Worm (Caenorhabditis elegans) whole organism, L4 larva: ENCODE measurements around the gene ZK84.1.

Experiments
- F26F4.8 ChIP-seq: fragments of 200-800 bp; sonication (Bioruptor generic); conservative IDR thresholded peaks from 2 replicates; pipeline ENCODE4 v1.3.6; 2022; ENCODE audit warnings: missing genetic modification characterization, missing compliant biosample characterization
- F44E2.7 ChIP-seq: fragments of 200-800 bp; sonication (Bioruptor generic); IDR thresholded peaks from 2 replicates; pipeline ENCODE4 v2.1.2; 2022; ENCODE audit warnings: missing genetic modification characterization, missing compliant biosample characterization
- R02D3.7 ChIP-seq: fragments of 150-350 bp; sonication (generic microtip); optimal IDR thresholded peaks from 3 replicates; lab custom pipeline; 2014; ENCODE audit warnings: missing biosample characterization, missing genetic modification characterization
- T20F7.1 ChIP-seq: fragments of 200-800 bp; sonication (Bioruptor generic); optimal IDR thresholded peaks from 2 replicates; lab custom pipeline; 2018; ENCODE audit warnings: mild to moderate bottlenecking, missing genetic modification characterization, missing compliant biosample characterization
- Y48G9A.11 ChIP-seq: fragments of 200-800 bp; sonication (Bioruptor generic); IDR thresholded peaks from 2 replicates; pipeline ENCODE4 v1.3.6; 2022; ENCODE audit warnings: missing genetic modification reagents, missing genetic modification characterization, missing compliant biosample characterization
- ZK337.2 ChIP-seq: fragments of 200-800 bp; sonication (Bioruptor generic); IDR thresholded peaks from 2 replicates; pipeline ENCODE4 v1.3.6; 2022; ENCODE audit warnings: missing genetic modification reagents, missing genetic modification characterization, missing compliant biosample characterization
- aha-1 ChIP-seq: fragments of 150-350 bp; peaks from one replicate; lab custom pipeline; 2014; ENCODE audit warnings: missing biosample characterization, missing genetic modification characterization
- aly-2 ChIP-seq: sonication (generic microtip); optimal IDR thresholded peaks from 2 replicates; lab custom pipeline; 2018; ENCODE audit warnings: missing biosample characterization, missing genetic modification characterization
- ama-1 ChIP-seq: fragments of 150-350 bp; optimal IDR thresholded peaks from 2 replicates; lab custom pipeline; 2014; ENCODE audit warnings: inconsistent platforms, mixed read lengths
- ceh-32 ChIP-seq: sonication (generic microtip); optimal IDR thresholded peaks from 2 replicates; lab custom pipeline; 2016; ENCODE audit warnings: mild to moderate bottlenecking, missing genetic modification characterization, missing compliant biosample characterization; ENCODE audit not compliant: poor library complexity
- ceh-82 ChIP-seq: sonication (generic microtip); optimal IDR thresholded peaks from 2 replicates; lab custom pipeline; 2017; ENCODE audit warnings: missing biosample characterization, missing genetic modification characterization
- ces-1 ChIP-seq: fragments of 150-350 bp; sonication (generic microtip); optimal IDR thresholded peaks from 4 replicates; lab custom pipeline; 2014; ENCODE audit warnings: missing biosample characterization, missing genetic modification reagents, missing genetic modification characterization
- cey-2 ChIP-seq: sonication (generic microtip); optimal IDR thresholded peaks from 3 replicates; lab custom pipeline; 2017; ENCODE audit warnings: missing genetic modification characterization, mild to moderate bottlenecking, missing compliant biosample characterization, antibody characterized with exemption, borderline replicate concordance; ENCODE audit not compliant: insufficient read depth
- dmd-6 ChIP-seq: fragments of 200-800 bp; sonication (Bioruptor generic); IDR thresholded peaks from 2 replicates; pipeline ENCODE4 v1.3.6; 2022; ENCODE audit warnings: missing genetic modification reagents, missing genetic modification characterization, missing compliant biosample characterization
- dpl-1 ChIP-seq: fragments of 150-350 bp; optimal IDR thresholded peaks from 2 replicates; lab custom pipeline; 2014; ENCODE audit warnings: missing biosample characterization, missing genetic modification reagents, missing genetic modification characterization
- duxl-1 ChIP-seq: sonication (generic microtip); optimal IDR thresholded peaks from 2 replicates; lab custom pipeline; 2016; ENCODE audit warnings: mild to moderate bottlenecking, missing genetic modification characterization, moderate library complexity, missing compliant biosample characterization; ENCODE audit not compliant: poor library complexity
- dve-1 ChIP-seq: sonication (generic microtip); optimal IDR thresholded peaks from 2 replicates; lab custom pipeline; 2017; ENCODE audit warnings: antibody characterized with exemption, mild to moderate bottlenecking, missing genetic modification characterization, missing compliant biosample characterization; ENCODE audit not compliant: insufficient read depth
- egl-27 ChIP-seq: sonication (generic microtip); optimal IDR thresholded peaks from 3 replicates; lab custom pipeline; 2017; ENCODE audit warnings: missing biosample characterization, missing genetic modification reagents, missing genetic modification characterization
- fkh-10 ChIP-seq: fragments of 150-350 bp; optimal IDR thresholded peaks from 2 replicates; lab custom pipeline; 2014; ENCODE audit warnings: missing biosample characterization, missing genetic modification reagents, missing genetic modification characterization
- hif-1 ChIP-seq, 2 experiments: sonication (generic microtip); optimal IDR thresholded peaks; 2 replicates each; lab custom pipeline; 2016 to 2017; ENCODE audit warnings: missing compliant biosample characterization in 2 of 2, missing genetic modification characterization in 2 of 2, missing genetic modification reagents in 2 of 2, missing genotype in 2 of 2, mild to moderate bottlenecking in 1 of 2
- hmg-1.1 ChIP-seq: fragments of 200-800 bp; sonication (Bioruptor generic); IDR thresholded peaks from 2 replicates; pipeline ENCODE4 v1.3.6; 2022; ENCODE audit warnings: missing genetic modification reagents, missing genetic modification characterization, missing compliant biosample characterization
- lin-1 ChIP-seq: fragments of 200-800 bp; sonication (Bioruptor generic); IDR thresholded peaks from 2 replicates; pipeline ENCODE4 v1.3.6; 2022; ENCODE audit warnings: missing genetic modification reagents, missing genetic modification characterization, missing compliant biosample characterization
- lin-13 ChIP-seq: fragments of 150-350 bp; optimal IDR thresholded peaks from 2 replicates; lab custom pipeline; 2014; ENCODE audit warnings: missing biosample characterization, missing genetic modification reagents, missing genetic modification characterization
- lin-15B ChIP-seq: fragments of 150-350 bp; sonication (generic microtip); optimal IDR thresholded peaks from 3 replicates; lab custom pipeline; 2014; ENCODE audit warnings: missing biosample characterization, missing genetic modification characterization
- lin-39 ChIP-seq: fragments of 150-350 bp; optimal IDR thresholded peaks from 2 replicates; lab custom pipeline; 2014; ENCODE audit warnings: missing biosample characterization, missing genetic modification reagents, missing genetic modification characterization
- mes-2 ChIP-seq: sonication (generic microtip); optimal IDR thresholded peaks from 2 replicates; lab custom pipeline; 2016; ENCODE audit warnings: missing genotype, mild to moderate bottlenecking, missing genetic modification characterization, missing compliant biosample characterization; ENCODE audit not compliant: poor library complexity, severe bottlenecking
- mxl-3 ChIP-seq: fragments of 200-800 bp; sonication (Bioruptor generic); optimal IDR thresholded peaks from 2 replicates; lab custom pipeline; 2018; ENCODE audit warnings: mild to moderate bottlenecking, missing genetic modification characterization, missing compliant biosample characterization
- nhr-10 ChIP-seq: fragments of 150-350 bp; optimal IDR thresholded peaks from 2 replicates; lab custom pipeline; 2014; ENCODE audit warnings: missing biosample characterization, missing genetic modification characterization
- nhr-111 ChIP-seq: fragments of 200-800 bp; sonication (Bioruptor generic); optimal IDR thresholded peaks from 2 replicates; lab custom pipeline; 2018; ENCODE audit warnings: mild to moderate bottlenecking, missing genetic modification characterization, missing compliant biosample characterization
- nhr-28 ChIP-seq: fragments of 150-350 bp; optimal IDR thresholded peaks from 2 replicates; lab custom pipeline; 2014; ENCODE audit warnings: missing biosample characterization, missing genetic modification characterization
- nhr-41 ChIP-seq: fragments of 200-800 bp; sonication (Bioruptor generic); IDR thresholded peaks from 2 replicates; pipeline ENCODE4 v1.3.6; 2022; ENCODE audit warnings: missing genetic modification reagents, missing genetic modification characterization, missing compliant biosample characterization
- nhr-42 ChIP-seq: fragments of 200-800 bp; sonication (Bioruptor generic); IDR thresholded peaks from 2 replicates; pipeline ENCODE4 v1.3.6; 2022; ENCODE audit warnings: missing genetic modification characterization, missing compliant biosample characterization
- pha-4 ChIP-seq, 2 experiments: fragments of 150-350 bp in 1 of 2; fragments of 200-800 bp in 1 of 2; sonication (Bioruptor generic) in 1 of 2; IDR thresholded peaks in 1 of 2; optimal IDR thresholded peaks in 1 of 2; 2 replicates each; pipeline versions ENCODE4 v1.3.6 to Lab custom; 2014 to 2022; ENCODE audit warnings: missing genetic modification characterization in 2 of 2, missing genetic modification reagents in 2 of 2, missing biosample characterization in 1 of 2, missing compliant biosample characterization in 1 of 2
- php-3 ChIP-seq: fragments of 200-800 bp; sonication (Bioruptor generic); IDR thresholded peaks from 2 replicates; pipeline ENCODE4 v1.3.6; 2022; ENCODE audit warnings: missing genetic modification reagents, missing genetic modification characterization, missing compliant biosample characterization
- rbr-2 ChIP-seq: sonication (generic microtip); optimal IDR thresholded peaks from 2 replicates; lab custom pipeline; 2016; ENCODE audit warnings: missing genotype, missing genetic modification characterization, missing compliant biosample characterization
- set-16 ChIP-seq: fragments of 200-800 bp; sonication (Bioruptor generic); IDR thresholded peaks from 2 replicates; pipeline ENCODE4 v1.3.6; 2022; ENCODE audit warnings: missing genetic modification reagents, missing genetic modification characterization, missing compliant biosample characterization
- snpc-4 ChIP-seq: fragments of 150-350 bp; optimal IDR thresholded peaks from 2 replicates; lab custom pipeline; 2014; ENCODE audit warnings: missing biosample characterization, missing genetic modification characterization
- tag-97 ChIP-seq: fragments of 200-800 bp; sonication (Bioruptor generic); IDR thresholded peaks from 2 replicates; pipeline ENCODE4 v1.3.6; 2022; ENCODE audit warnings: missing genetic modification characterization, missing compliant biosample characterization
- tra-1 ChIP-seq: fragments of 200-800 bp; sonication (Bioruptor generic); IDR thresholded peaks from 2 replicates; pipeline ENCODE4 v1.3.6; 2022; ENCODE audit warnings: missing genetic modification reagents, missing genetic modification characterization, missing compliant biosample characterization
- unc-130 ChIP-seq: sonication (generic microtip); optimal IDR thresholded peaks from 2 replicates; lab custom pipeline; 2016; ENCODE audit warnings: missing genetic modification reagents, missing genetic modification characterization, missing compliant biosample characterization
- unc-39 ChIP-seq: sonication (generic microtip); optimal IDR thresholded peaks from 2 replicates; lab custom pipeline; 2017; ENCODE audit warnings: missing biosample characterization, missing genetic modification characterization
- unc-62 ChIP-seq, 3 experiments: fragments of 150-350 bp in 1 of 3; sonication (generic microtip); optimal IDR thresholded peaks in 2 of 3; peaks in 1 of 3; 1 replicate in 1 of 3; 2 replicates in 2 of 3; lab custom pipeline; 2014 to 2017; ENCODE audit warnings: missing biosample characterization in 3 of 3, missing genetic modification characterization in 3 of 3, missing genetic modification reagents in 3 of 3, missing genotype in 1 of 3
- vab-7 ChIP-seq: fragments of 200-800 bp; sonication (Bioruptor generic); IDR thresholded peaks from 2 replicates; pipeline ENCODE4 v1.3.6; 2022; ENCODE audit warnings: missing genetic modification reagents, missing genetic modification characterization, missing compliant biosample characterization
- zfp-3 ChIP-seq: fragments of 200-800 bp; sonication (Bioruptor generic); conservative IDR thresholded peaks from 2 replicates; pipeline ENCODE4 v1.3.6; 2022; ENCODE audit warnings: missing genetic modification reagents, missing genetic modification characterization, missing compliant biosample characterization
- zip-11 ChIP-seq: fragments of 200-800 bp; sonication (Bioruptor generic); IDR thresholded peaks from 2 replicates; pipeline ENCODE4 v1.3.6; 2022; ENCODE audit warnings: missing genetic modification characterization, missing compliant biosample characterization
- ztf-11 ChIP-seq: fragments of 150-350 bp; optimal IDR thresholded peaks from 2 replicates; lab custom pipeline; 2014; ENCODE audit warnings: missing biosample characterization, missing genetic modification characterization

The ZK84.1 gene

ce11 chrII:6046023-6046631 lies 25.7 kb downstream of the ZK84.1 start (continued):
- TF ChIP-seq aly-2 (tag; lab: Kevin White, UChicago) (no peak), fkh-10 (GFP tag; lab: Kevin White, UChicago) (no peak)

ce11 chrII:6047639-6048159 lies 27.2 kb downstream of the ZK84.1 start, which contains the start of the genes R12C12.6 and ran-5:
TSS of gene R12C12.6 (minus strand) at chrII:6047867.
TSS of gene ran-5 (plus strand) at chrII:6048109.
- TF ChIP-seq snpc-4 (tag; lab: Kevin White, UChicago) (no peak), ZK337.2 (GFP tag; lab: Robert Waterston, UW) (0 out of 2 replicates have a peak, but pooled peaks have one; percentile 53), nhr-28 (tag; lab: Kevin White, UChicago) (peak; percentile 62), unc-62 (GFP tag; optimal IDR thresholded peaks at IDR 0.05 in 1 of 2; lab: Kevin White, UChicago) (peak in 1 of 2 experiments; percentile 42), unc-62 (tag; optimal IDR thresholded peaks at IDR 0.05; lab: Kevin White, UChicago) (no peak), aly-2 (tag; lab: Kevin White, UChicago) (no peak), ama-1 (lab: Kevin White, UChicago) (no peak), dpl-1 (peak; percentile 83), ceh-82 (tag; lab: Kevin White, UChicago) (no peak), nhr-42 (GFP tag; lab: Robert Waterston, UW) (peak; percentile 71; the same call in 1 of the 2 replicates), cey-2 (no peak), zip-11 (GFP tag; lab: Robert Waterston, UW) (no peak), php-3 (GFP tag; lab: Robert Waterston, UW) (no peak), tag-97 (GFP tag; lab: Robert Waterston, UW) (no peak), lin-39 (no peak), zfp-3 (GFP tag; lab: Robert Waterston, UW) (no peak), lin-15B (tag; lab: Kevin White, UChicago) (no peak), set-16 (GFP tag; lab: Robert Waterston, UW) (no peak), nhr-41 (GFP tag; lab: Robert Waterston, UW) (no peak), unc-130 (GFP tag; lab: Kevin White, UChicago) (peak; percentile 42), fkh-10 (GFP tag; lab: Kevin White, UChicago) (no peak), ceh-32 (no peak), mes-2 (tag; lab: Kevin White, UChicago) (peak; percentile 94), T20F7.1 (GFP tag; lab: Kevin White, UChicago) (peak; percentile 79), vab-7 (GFP tag; lab: Robert Waterston, UW) (no peak), lin-1 (GFP tag; lab: Robert Waterston, UW) (no peak), Y48G9A.11 (no peak), dve-1 (tag; lab: Kevin White, UChicago) (peak; percentile 78), egl-27 (tag; lab: Kevin White, UChicago) (no peak), nhr-111 (no peak), aha-1 (no peak), tra-1 (GFP tag; lab: Robert Waterston, UW) (peak; percentile 44; the same call in 1 of the 2 replicates), pha-4 (GFP tag; IDR thresholded peaks at IDR 0.05; lab: Robert Waterston, UW) (peak; percentile 57; the same call in 1 of the 2 replicates), pha-4 (tag; optimal IDR thresholded peaks at IDR 0.05; lab: Kevin White, UChicago) (peak; percentile 69), lin-13 (GFP tag; lab: Kevin White, UChicago) (peak; percentile 16), unc-39 (tag; lab: Kevin White, UChicago) (no peak), ztf-11 (tag; lab: Kevin White, UChicago) (no peak), F44E2.7 (no peak), duxl-1 (tag; lab: Kevin White, UChicago) (peak; percentile 81), ces-1 (GFP tag; lab: Kevin White, UChicago) (no peak), rbr-2 (tag; lab: Kevin White, UChicago) (peak; percentile 86), R02D3.7 (tag; lab: Kevin White, UChicago) (no peak), F26F4.8 (GFP tag; lab: Robert Waterston, UW) (no peak), mxl-3 (GFP tag; lab: Kevin White, UChicago) (no peak), nhr-10 (tag; lab: Kevin White, UChicago) (no peak), hif-1 (tag; optimal IDR thresholded peaks at IDR 0.05; lab: Kevin White, UChicago) (no peak), dmd-6 (GFP tag; lab: Robert Waterston, UW) (peak; percentile 79), hmg-1.1 (GFP tag; lab: Robert Waterston, UW) (peak; percentile 66)
